Worm (Caenorhabditis elegans) whole organism, young adult: ENCODE measurements around the gene F42F12.11.
A peak's percentile ranks its signal among the peaks of the same experiment; 100 is the strongest.

Experiments
- B0261.1 ChIP-seq: sonication (generic microtip); optimal IDR thresholded peaks from 2 replicates; lab custom pipeline; 2016; ENCODE audit warnings: mild to moderate bottlenecking, missing genetic modification characterization, moderate library complexity, missing compliant biosample characterization
- C06A6.2 ChIP-seq: fragments of 200-800 bp; sonication (Bioruptor generic); conservative IDR thresholded peaks from 2 replicates; pipeline ENCODE4 v1.3.6; 2022; ENCODE audit warnings: missing genetic modification characterization, missing compliant biosample characterization
- F23B12.7 ChIP-seq: sonication (generic microtip); optimal IDR thresholded peaks from 2 replicates; lab custom pipeline; 2017; ENCODE audit warnings: missing genetic modification characterization, mild to moderate bottlenecking, missing compliant biosample characterization, antibody characterized with exemption, moderate library complexity; ENCODE audit not compliant: insufficient read depth
- F49E8.2 ChIP-seq: sonication (generic microtip); optimal IDR thresholded peaks from 3 replicates; lab custom pipeline; 2017; ENCODE audit warnings: missing genetic modification characterization, mild to moderate bottlenecking, missing compliant biosample characterization, antibody characterized with exemption, moderate library complexity; ENCODE audit not compliant: insufficient read depth
- K11D2.4 ChIP-seq: fragments of 200-800 bp; sonication (Bioruptor generic); IDR thresholded peaks from 2 replicates; pipeline ENCODE4 v1.3.6; 2022; ENCODE audit warnings: missing genetic modification reagents, missing genetic modification characterization, missing compliant biosample characterization
- K12H6.12 ChIP-seq: fragments of 200-800 bp; sonication (Bioruptor generic); optimal IDR thresholded peaks from 2 replicates; lab custom pipeline; 2018; ENCODE audit warnings: mild to moderate bottlenecking, missing genetic modification characterization, missing compliant biosample characterization
- T26A5.8 ChIP-seq: sonication (generic microtip); optimal IDR thresholded peaks from 2 replicates; lab custom pipeline; 2016; ENCODE audit warnings: missing genetic modification characterization, missing compliant biosample characterization
- Y79H2A.3 ChIP-seq: fragments of 200-800 bp; sonication (Bioruptor generic); conservative IDR thresholded peaks from 2 replicates; pipeline ENCODE4 v1.3.6; 2022; ENCODE audit warnings: missing genetic modification reagents, missing genetic modification characterization, missing compliant biosample characterization
- Y95B8A.8 ChIP-seq: fragments of 200-800 bp; sonication (Bioruptor generic); IDR thresholded peaks from 2 replicates; pipeline ENCODE4 v1.3.6; 2022; ENCODE audit warnings: missing genetic modification reagents, missing genetic modification characterization, missing compliant biosample characterization
- ZK185.1 ChIP-seq: sonication (generic microtip); optimal IDR thresholded peaks from 2 replicates; lab custom pipeline; 2016; ENCODE audit warnings: mild to moderate bottlenecking, missing genetic modification characterization, missing compliant biosample characterization; ENCODE audit not compliant: poor library complexity, severe bottlenecking
- akir-1 ChIP-seq: fragments of 200-800 bp; sonication (Bioruptor generic); optimal IDR thresholded peaks from 2 replicates; lab custom pipeline; 2018; ENCODE audit warnings: mild to moderate bottlenecking, missing genetic modification characterization, moderate library complexity, missing compliant biosample characterization
- attf-6 ChIP-seq: fragments of 200-800 bp; sonication (Bioruptor generic); IDR thresholded peaks from 2 replicates; pipeline ENCODE4 v1.3.6; 2022; ENCODE audit warnings: missing genetic modification reagents, missing genetic modification characterization, missing compliant biosample characterization
- ccch-3 ChIP-seq: fragments of 200-800 bp; sonication (Bioruptor generic); optimal IDR thresholded peaks from 2 replicates; lab custom pipeline; 2018; ENCODE audit warnings: mild to moderate bottlenecking, missing genetic modification characterization, missing compliant biosample characterization
- cebp-2 ChIP-seq: fragments of 200-800 bp; sonication (Bioruptor generic); IDR thresholded peaks from 2 replicates; pipeline ENCODE4 v1.3.6; 2022; ENCODE audit warnings: missing genetic modification characterization, missing compliant biosample characterization
- ceh-79 ChIP-seq: sonication (generic microtip); optimal IDR thresholded peaks from 2 replicates; lab custom pipeline; 2017; ENCODE audit warnings: mild to moderate bottlenecking, missing genetic modification characterization, missing compliant biosample characterization
- efl-1 ChIP-seq: fragments of 150-350 bp; optimal IDR thresholded peaks from 2 replicates; lab custom pipeline; 2014; ENCODE audit warnings: missing biosample characterization, missing genetic modification reagents, missing genetic modification characterization
- fkh-3 ChIP-seq: sonication (generic microtip); optimal IDR thresholded peaks from 2 replicates; lab custom pipeline; 2016; ENCODE audit warnings: mild to moderate bottlenecking, missing genetic modification characterization, missing compliant biosample characterization
- hlh-12 ChIP-seq: sonication (generic microtip); optimal IDR thresholded peaks from 2 replicates; lab custom pipeline; 2016; ENCODE audit warnings: missing genetic modification characterization, missing compliant biosample characterization
- hrde-1 ChIP-seq: sonication (generic microtip); optimal IDR thresholded peaks from 2 replicates; lab custom pipeline; 2016; ENCODE audit warnings: missing genetic modification characterization, mild to moderate bottlenecking, missing compliant biosample characterization, moderate library complexity, missing genotype, missing genetic modification reagents, borderline replicate concordance
- lag-1 ChIP-seq: fragments of 200-800 bp; sonication (Bioruptor generic); IDR thresholded peaks from 2 replicates; pipeline ENCODE4 v1.3.6; 2022; ENCODE audit warnings: missing genetic modification reagents, missing genetic modification characterization, missing compliant biosample characterization
- lin-40 ChIP-seq: sonication (generic microtip); optimal IDR thresholded peaks from 2 replicates; lab custom pipeline; 2016; ENCODE audit warnings: missing genetic modification characterization, mild to moderate bottlenecking, missing compliant biosample characterization, missing genotype, missing genetic modification reagents
- nfya-2 ChIP-seq: fragments of 200-800 bp; sonication (Bioruptor generic); IDR thresholded peaks from 2 replicates; pipeline ENCODE4 v1.3.6; 2022; ENCODE audit warnings: missing genetic modification reagents, missing genetic modification characterization, missing compliant biosample characterization
- nfyb-1 ChIP-seq: fragments of 200-800 bp; sonication (Bioruptor generic); IDR thresholded peaks from 2 replicates; pipeline ENCODE4 v1.3.6; 2022; ENCODE audit warnings: missing genetic modification reagents, missing genetic modification characterization, missing compliant biosample characterization
- nhr-27 ChIP-seq: fragments of 200-800 bp; sonication (Bioruptor generic); optimal IDR thresholded peaks from 2 replicates; lab custom pipeline; 2018; ENCODE audit warnings: mild to moderate bottlenecking, missing genetic modification characterization, moderate library complexity, missing compliant biosample characterization
- nhr-80 ChIP-seq: sonication (generic microtip); optimal IDR thresholded peaks from 2 replicates; lab custom pipeline; 2016; ENCODE audit warnings: missing genetic modification characterization, missing compliant biosample characterization
- snpc-3.4 ChIP-seq: sonication (generic microtip); optimal IDR thresholded peaks from 2 replicates; lab custom pipeline; 2017; ENCODE audit warnings: missing genetic modification characterization, mild to moderate bottlenecking, missing compliant biosample characterization, antibody characterized with exemption, moderate library complexity, missing genotype, missing genetic modification reagents
- somi-1 ChIP-seq: fragments of 200-800 bp; sonication (Bioruptor generic); optimal IDR thresholded peaks from 2 replicates; lab custom pipeline; 2018; ENCODE audit warnings: mild to moderate bottlenecking, missing genetic modification characterization, missing compliant biosample characterization
- tbp1 ChIP-seq: fragments of 200-800 bp; sonication (Bioruptor generic); optimal IDR thresholded peaks from 2 replicates; lab custom pipeline; 2018; ENCODE audit warnings: mild to moderate bottlenecking, missing genetic modification characterization, missing compliant biosample characterization
- tbx-9 ChIP-seq: sonication (generic microtip); optimal IDR thresholded peaks from 2 replicates; lab custom pipeline; 2016; ENCODE audit warnings: borderline replicate concordance, missing genetic modification characterization, inconsistent platforms, missing compliant biosample characterization
- unc-62 ChIP-seq: fragments of 150-350 bp; optimal IDR thresholded peaks from 2 replicates; lab custom pipeline; 2014; ENCODE audit warnings: missing biosample characterization, missing genetic modification reagents, missing genetic modification characterization
- ztf-28 ChIP-seq: fragments of 200-800 bp; sonication (Bioruptor generic); IDR thresholded peaks from 2 replicates; pipeline ENCODE4 v1.3.6; 2022; ENCODE audit warnings: missing genetic modification reagents, missing genetic modification characterization, missing compliant biosample characterization
- ztf-3 ChIP-seq: fragments of 200-800 bp; sonication (Bioruptor generic); optimal IDR thresholded peaks from 2 replicates; lab custom pipeline; 2018; ENCODE audit warnings: mild to moderate bottlenecking, missing genetic modification characterization, missing compliant biosample characterization

F42F12.11 gene

ce11 chrX:12314395-12314794, 32.4 kb upstream of the F42F12.11 start:
- TF ChIP-seq Y79H2A.3 (GFP tag; lab: Robert Waterston, UW) (no peak), akir-1 (GFP tag; lab: Kevin White, UChicago) (no peak), F23B12.7 (no peak), K12H6.12 (tag; lab: Kevin White, UChicago) (no peak), ztf-28 (GFP tag; lab: Robert Waterston, UW) (no peak), nhr-27 (tag; lab: Kevin White, UChicago) (no peak), attf-6 (GFP tag; lab: Robert Waterston, UW) (no peak), ceh-79 (no peak), lin-40 (tag; lab: Kevin White, UChicago) (no peak), ccch-3 (GFP tag; lab: Kevin White, UChicago) (no peak), cebp-2 (no peak), tbp1 (GFP tag; lab: Kevin White, UChicago) (no peak), hlh-12 (tag; lab: Kevin White, UChicago) (no peak), somi-1 (GFP tag; lab: Kevin White, UChicago) (no peak)

DNA sequence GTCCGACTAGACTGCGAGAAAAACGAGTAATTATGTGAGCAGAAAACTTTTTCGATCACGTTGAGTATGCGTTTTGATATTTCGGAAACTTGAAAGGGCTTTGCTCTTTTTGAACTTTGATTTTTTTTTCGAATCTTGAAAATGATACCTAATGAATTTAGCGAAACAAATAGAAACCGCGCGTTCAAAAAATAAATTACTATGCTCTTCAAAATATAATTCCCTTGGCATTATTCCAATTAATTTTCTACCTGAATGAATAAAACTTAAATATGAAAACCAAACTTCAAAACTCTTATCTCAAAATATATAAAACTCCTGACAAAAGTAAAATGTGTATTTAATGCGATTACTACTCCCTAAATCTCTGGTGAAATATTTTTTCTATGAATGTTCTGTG, 31.6 kb upstream of the F42F12.11 start, which contains the start of gene xtr-2:
Gene xtr-2, plus strand, starts transcription at position 301 of the 400 bp plus-strand sequence.
- no peak for TF ChIP-seq ztf-3
- no peak for TF ChIP-seq efl-1 (GFP tag; lab: Kevin White, UChicago)
- TF ChIP-seq snpc-3.4 (tag; lab: Kevin White, UChicago) = no peak
- no peak for TF ChIP-seq K11D2.4 (GFP tag; lab: Robert Waterston, UW)
- no peak for TF ChIP-seq K12H6.12 (tag; lab: Kevin White, UChicago)
- no peak for TF ChIP-seq Y95B8A.8 (GFP tag; lab: Robert Waterston, UW)
- no peak for TF ChIP-seq nfya-2 (GFP tag; lab: Robert Waterston, UW)
- TF ChIP-seq akir-1 (GFP tag; lab: Kevin White, UChicago) = no peak
- no peak for TF ChIP-seq nhr-80 (tag; lab: Kevin White, UChicago)
- no peak for TF ChIP-seq ZK185.1
- no peak for TF ChIP-seq tbx-9
- TF ChIP-seq hrde-1 (tag; lab: Kevin White, UChicago) = no peak
- no peak for TF ChIP-seq lag-1 (GFP tag; lab: Robert Waterston, UW)

DNA sequence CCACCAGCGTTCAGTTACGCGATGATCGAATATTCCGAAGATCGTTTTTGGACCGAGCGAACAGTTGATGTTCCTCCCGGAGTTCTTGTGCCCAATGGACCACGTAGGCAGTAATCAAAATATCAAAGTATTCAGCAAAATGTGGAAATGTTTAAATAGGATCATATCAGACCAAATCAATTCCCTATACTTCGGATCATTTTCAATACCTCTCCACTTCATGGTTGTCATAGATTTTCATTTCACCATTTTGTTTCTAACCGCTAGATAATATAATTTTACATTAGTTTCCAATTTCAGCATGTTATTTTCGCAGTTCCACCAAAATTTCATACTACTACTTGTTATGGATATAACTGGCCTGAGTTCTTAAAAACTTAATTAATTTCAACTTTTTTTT, 29.3 kb upstream of the F42F12.11 start:
- TF ChIP-seq F49E8.2 = no peak
- no peak for TF ChIP-seq T26A5.8 (tag; lab: Kevin White, UChicago)
- TF ChIP-seq C06A6.2 (GFP tag; lab: Robert Waterston, UW) = no peak

DNA sequence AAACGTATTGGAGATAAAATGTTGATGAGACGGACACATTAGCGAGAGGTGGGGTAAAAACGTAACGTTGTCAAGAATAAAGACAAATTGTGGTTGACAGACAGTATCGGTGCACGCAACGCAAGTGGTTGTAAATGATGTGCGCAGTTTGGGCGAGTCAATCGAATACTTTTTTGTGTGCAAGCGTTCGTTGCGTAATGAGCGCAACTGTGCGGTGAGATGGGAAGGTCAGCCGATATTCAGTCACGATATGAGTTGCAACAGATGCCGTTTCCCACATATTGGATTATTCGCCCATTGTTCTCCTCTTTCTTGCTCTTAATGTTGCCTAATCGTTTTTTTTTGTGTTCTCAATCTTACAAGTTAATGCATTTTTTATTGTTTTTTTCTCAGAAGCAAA, 26.1 kb upstream of the F42F12.11 start, which contains the start of gene ceh-40:
Gene ceh-40, minus strand, starts transcription at position 41 of the 400 bp plus-strand sequence.
- TF ChIP-seq unc-62 = peak; percentile 5
- no peak for TF ChIP-seq nfyb-1 (GFP tag; lab: Robert Waterston, UW)

- no peak for TF ChIP-seq fkh-3 (tag; lab: Kevin White, UChicago)
- TF ChIP-seq B0261.1 = no peak
- TF ChIP-seq, all 124 proteins: peak for 0
Observed at ce11 chrX:12321357-12321756, 25.5 kb upstream of the F42F12.11 start, which contains the start of gene F17A2.13. F17A2.13 (plus strand) TSS chrX:12321657.
